Worm (Caenorhabditis elegans) whole organism, young adult: ENCODE measurements around the gene C35D10.12.
A peak's percentile ranks its signal among the peaks of the same experiment; 100 is the strongest.

Source experiments
- B0035.1 ChIP-seq: sonication (generic microtip); optimal IDR thresholded peaks from 2 replicates; lab custom pipeline; 2016; ENCODE audit warnings: missing genetic modification characterization, mild to moderate bottlenecking, missing compliant biosample characterization, missing genotype, missing genetic modification reagents
- B0261.1 ChIP-seq: sonication (generic microtip); optimal IDR thresholded peaks from 2 replicates; lab custom pipeline; 2016; ENCODE audit warnings: mild to moderate bottlenecking, missing genetic modification characterization, moderate library complexity, missing compliant biosample characterization
- F22D6.2 ChIP-seq: sonication (generic microtip); optimal IDR thresholded peaks from 2 replicates; lab custom pipeline; 2016; ENCODE audit warnings: mild to moderate bottlenecking, missing genetic modification characterization, missing compliant biosample characterization
- F33H1.4 ChIP-seq: fragments of 200-800 bp; sonication (Bioruptor generic); IDR thresholded peaks from 2 replicates; pipeline ENCODE4 v1.3.6; 2022; ENCODE audit warnings: missing genetic modification reagents, missing genetic modification characterization, missing compliant biosample characterization
- F37B4.10 ChIP-seq: fragments of 200-800 bp; sonication (Bioruptor generic); IDR thresholded peaks from 2 replicates; pipeline ENCODE4 v1.3.6; 2022; ENCODE audit warnings: missing genetic modification characterization, missing compliant biosample characterization
- F52B5.7 ChIP-seq: sonication (generic microtip); optimal IDR thresholded peaks from 2 replicates; lab custom pipeline; 2016; ENCODE audit warnings: mild to moderate bottlenecking, missing genetic modification characterization, missing compliant biosample characterization
- F55B11.4 ChIP-seq: sonication (generic microtip); optimal IDR thresholded peaks from 2 replicates; lab custom pipeline; 2016; ENCODE audit warnings: missing compliant biosample characterization, missing genetic modification characterization, borderline replicate concordance; ENCODE audit not compliant: insufficient read depth
- F57A8.1 ChIP-seq: fragments of 200-800 bp; sonication (Bioruptor generic); optimal IDR thresholded peaks from 2 replicates; lab custom pipeline; 2018; ENCODE audit warnings: mild to moderate bottlenecking, missing genetic modification characterization, moderate library complexity, missing compliant biosample characterization
- F57C9.4 ChIP-seq: sonication (generic microtip); optimal IDR thresholded peaks from 2 replicates; lab custom pipeline; 2017; ENCODE audit warnings: mild to moderate bottlenecking, missing genetic modification characterization, missing compliant biosample characterization
- T26A5.8 ChIP-seq: sonication (generic microtip); optimal IDR thresholded peaks from 2 replicates; lab custom pipeline; 2016; ENCODE audit warnings: missing genetic modification characterization, missing compliant biosample characterization
- Y53F4B.3 ChIP-seq: fragments of 200-800 bp; sonication (Bioruptor generic); IDR thresholded peaks from 2 replicates; pipeline ENCODE4 v1.3.6; 2022; ENCODE audit warnings: missing genetic modification reagents, missing genetic modification characterization, missing compliant biosample characterization
- Y56A3A.18 ChIP-seq: fragments of 200-800 bp; sonication (Bioruptor generic); IDR thresholded peaks from 2 replicates; pipeline ENCODE4 v1.3.6; 2022; ENCODE audit warnings: missing genetic modification reagents, missing genetic modification characterization, missing compliant biosample characterization
- Y79H2A.3 ChIP-seq: fragments of 200-800 bp; sonication (Bioruptor generic); conservative IDR thresholded peaks from 2 replicates; pipeline ENCODE4 v1.3.6; 2022; ENCODE audit warnings: missing genetic modification reagents, missing genetic modification characterization, missing compliant biosample characterization
- Y95B8A.8 ChIP-seq: fragments of 200-800 bp; sonication (Bioruptor generic); IDR thresholded peaks from 2 replicates; pipeline ENCODE4 v1.3.6; 2022; ENCODE audit warnings: missing genetic modification reagents, missing genetic modification characterization, missing compliant biosample characterization
- ama-1 ChIP-seq, 3 experiments: fragments of 150-350 bp in 1 of 3; sonication (generic microtip) in 2 of 3; optimal IDR thresholded peaks; 2 replicates each; lab custom pipeline; 2014 to 2018; ENCODE audit warnings: missing biosample characterization in 2 of 3, missing genetic modification characterization in 2 of 3, missing genetic modification reagents in 2 of 3
- aptf-3 ChIP-seq: fragments of 200-800 bp; sonication (Bioruptor generic); IDR thresholded peaks from 2 replicates; pipeline ENCODE4 v1.3.6; 2022; ENCODE audit warnings: missing genetic modification characterization, missing compliant biosample characterization
- atf-7 ChIP-seq: sonication (generic microtip); optimal IDR thresholded peaks from 2 replicates; lab custom pipeline; 2017; ENCODE audit warnings: mild to moderate bottlenecking, missing genetic modification characterization, missing compliant biosample characterization
- athp-1 ChIP-seq: sonication (generic microtip); optimal IDR thresholded peaks from 2 replicates; lab custom pipeline; 2017; ENCODE audit warnings: mild to moderate bottlenecking, missing genetic modification characterization, missing compliant biosample characterization
- attf-5 ChIP-seq: fragments of 200-800 bp; sonication (Bioruptor generic); optimal IDR thresholded peaks from 2 replicates; lab custom pipeline; 2018; ENCODE audit warnings: mild to moderate bottlenecking, missing genetic modification characterization, missing compliant biosample characterization
- bed-1 ChIP-seq: fragments of 200-800 bp; sonication (Bioruptor generic); IDR thresholded peaks from 2 replicates; pipeline ENCODE4 v1.3.6; 2022; ENCODE audit warnings: missing genetic modification reagents, missing genetic modification characterization, missing compliant biosample characterization
- ccch-3 ChIP-seq: fragments of 200-800 bp; sonication (Bioruptor generic); optimal IDR thresholded peaks from 2 replicates; lab custom pipeline; 2018; ENCODE audit warnings: mild to moderate bottlenecking, missing genetic modification characterization, missing compliant biosample characterization
- cebp-1 ChIP-seq, 2 experiments: fragments of 200-800 bp in 1 of 2; sonication (Bioruptor generic) in 1 of 2; sonication (generic microtip) in 1 of 2; IDR thresholded peaks in 1 of 2; optimal IDR thresholded peaks in 1 of 2; 2 replicates each; pipeline versions ENCODE4 v1.3.6 to Lab custom; 2017 to 2022; ENCODE audit warnings: missing compliant biosample characterization in 2 of 2, missing genetic modification characterization in 2 of 2, mild to moderate bottlenecking in 1 of 2, missing genetic modification reagents in 1 of 2, moderate library complexity in 1 of 2
- cebp-2 ChIP-seq: fragments of 200-800 bp; sonication (Bioruptor generic); IDR thresholded peaks from 2 replicates; pipeline ENCODE4 v1.3.6; 2022; ENCODE audit warnings: missing genetic modification characterization, missing compliant biosample characterization
- dpff-1 ChIP-seq: sonication (generic microtip); optimal IDR thresholded peaks from 2 replicates; lab custom pipeline; 2017; ENCODE audit warnings: mild to moderate bottlenecking, missing genetic modification characterization, missing compliant biosample characterization
- dpl-1 ChIP-seq: fragments of 150-350 bp; optimal IDR thresholded peaks from 2 replicates; lab custom pipeline; 2014; ENCODE audit warnings: missing biosample characterization, missing genetic modification reagents, missing genetic modification characterization
- egl-18 ChIP-seq: fragments of 200-800 bp; sonication (Bioruptor generic); IDR thresholded peaks from 2 replicates; pipeline ENCODE4 v1.3.6; 2022; ENCODE audit warnings: missing genetic modification reagents, missing genetic modification characterization, missing compliant biosample characterization
- ets-4 ChIP-seq: fragments of 200-800 bp; sonication (Bioruptor generic); optimal IDR thresholded peaks from 2 replicates; lab custom pipeline; 2018; ENCODE audit warnings: mild to moderate bottlenecking, missing genetic modification characterization, missing compliant biosample characterization
- fkh-3 ChIP-seq: sonication (generic microtip); optimal IDR thresholded peaks from 2 replicates; lab custom pipeline; 2016; ENCODE audit warnings: mild to moderate bottlenecking, missing genetic modification characterization, missing compliant biosample characterization
- hmg-1.2 ChIP-seq: fragments of 200-800 bp; sonication (Bioruptor generic); IDR thresholded peaks from 2 replicates; pipeline ENCODE4 v1.3.6; 2022; ENCODE audit warnings: missing genetic modification reagents, missing genetic modification characterization, missing compliant biosample characterization
- hrde-1 ChIP-seq: sonication (generic microtip); optimal IDR thresholded peaks from 2 replicates; lab custom pipeline; 2016; ENCODE audit warnings: missing genetic modification characterization, mild to moderate bottlenecking, missing compliant biosample characterization, moderate library complexity, missing genotype, missing genetic modification reagents, borderline replicate concordance
- lin-26 ChIP-seq: fragments of 200-800 bp; sonication (Bioruptor generic); IDR thresholded peaks from 2 replicates; pipeline ENCODE4 v1.3.6; 2022; ENCODE audit warnings: missing genetic modification reagents, missing genetic modification characterization, missing compliant biosample characterization
- lsl-1 ChIP-seq: fragments of 200-800 bp; sonication (Bioruptor generic); optimal IDR thresholded peaks from 2 replicates; lab custom pipeline; 2018; ENCODE audit warnings: mild to moderate bottlenecking, missing genetic modification characterization, moderate library complexity, missing compliant biosample characterization
- madf-10 ChIP-seq: sonication (generic microtip); optimal IDR thresholded peaks from 2 replicates; lab custom pipeline; 2016; ENCODE audit warnings: mild to moderate bottlenecking, missing genetic modification characterization, missing compliant biosample characterization
- mxl-1 ChIP-seq: sonication (generic microtip); optimal IDR thresholded peaks from 2 replicates; lab custom pipeline; 2016; ENCODE audit warnings: missing genetic modification characterization, missing compliant biosample characterization
- nfya-1 ChIP-seq: sonication (generic microtip); optimal IDR thresholded peaks from 2 replicates; lab custom pipeline; 2017; ENCODE audit warnings: antibody characterized with exemption, missing compliant biosample characterization, missing genetic modification characterization, borderline replicate concordance; ENCODE audit not compliant: insufficient read depth
- pbrm-1 ChIP-seq: fragments of 200-800 bp; sonication (Bioruptor generic); IDR thresholded peaks from 2 replicates; pipeline ENCODE4 v1.3.6; 2022; ENCODE audit warnings: missing genetic modification reagents, missing genetic modification characterization, missing compliant biosample characterization
- rcor-1 ChIP-seq: fragments of 200-800 bp; sonication (Bioruptor generic); IDR thresholded peaks from 2 replicates; pipeline ENCODE4 v1.3.6; 2022; ENCODE audit warnings: missing genetic modification reagents, missing genetic modification characterization, missing compliant biosample characterization
- repo-1 ChIP-seq: sonication (generic microtip); optimal IDR thresholded peaks from 2 replicates; lab custom pipeline; 2017; ENCODE audit warnings: mild to moderate bottlenecking, missing genetic modification characterization, missing compliant biosample characterization
- sdz-38 ChIP-seq: sonication (generic microtip); optimal IDR thresholded peaks from 2 replicates; lab custom pipeline; 2016; ENCODE audit warnings: missing genotype, missing genetic modification characterization, missing compliant biosample characterization
- snpc-4 ChIP-seq, 5 experiments: fragments of 150-350 bp in 1 of 5; sonication (generic microtip) in 4 of 5; optimal IDR thresholded peaks; 2 replicates each; lab custom pipeline; 2014 to 2018; ENCODE audit warnings: missing genetic modification characterization in 5 of 5, missing biosample characterization in 3 of 5, antibody characterized with exemption in 2 of 5, mild to moderate bottlenecking in 2 of 5, missing compliant biosample characterization in 2 of 5, missing genotype in 2 of 5, moderate library complexity in 2 of 5, missing genetic modification reagents in 1 of 5
- sptf-2 ChIP-seq: fragments of 200-800 bp; sonication (Bioruptor generic); optimal IDR thresholded peaks from 2 replicates; lab custom pipeline; 2018; ENCODE audit warnings: mild to moderate bottlenecking, missing genetic modification characterization, missing compliant biosample characterization
- unc-130 ChIP-seq: sonication (generic microtip); optimal IDR thresholded peaks from 2 replicates; lab custom pipeline; 2016; ENCODE audit warnings: missing genetic modification reagents, missing genetic modification characterization, missing compliant biosample characterization
- unc-62 ChIP-seq: fragments of 150-350 bp; optimal IDR thresholded peaks from 2 replicates; lab custom pipeline; 2014; ENCODE audit warnings: missing biosample characterization, missing genetic modification reagents, missing genetic modification characterization
- xnd-1 ChIP-seq: sonication (generic microtip); optimal IDR thresholded peaks from 2 replicates; lab custom pipeline; 2016; ENCODE audit warnings: missing genotype, missing genetic modification reagents, missing genetic modification characterization, missing compliant biosample characterization
- ztf-22 ChIP-seq: fragments of 200-800 bp; sonication (Bioruptor generic); optimal IDR thresholded peaks from 2 replicates; lab custom pipeline; 2018; ENCODE audit warnings: mild to moderate bottlenecking, missing genetic modification characterization, moderate library complexity, missing compliant biosample characterization
- ztf-26 ChIP-seq: sonication (generic microtip); optimal IDR thresholded peaks from 2 replicates; lab custom pipeline; 2017; ENCODE audit warnings: missing genetic modification characterization, missing compliant biosample characterization
- ztf-6 ChIP-seq: fragments of 200-800 bp; sonication (Bioruptor generic); IDR thresholded peaks from 2 replicates; pipeline ENCODE4 v1.3.6; 2022; ENCODE audit warnings: missing genetic modification reagents, missing genetic modification characterization, missing compliant biosample characterization

The C35D10.12 gene

ce11 chrIII:4899728-4900127 lies 25.2 kb upstream of the C35D10.12 start (continued):
- TF ChIP-seq F57A8.1 (GFP tag; lab: Kevin White, UChicago) (peak; percentile 22), snpc-4 (GFP tag; optimal IDR thresholded peaks at IDR 0.05; lab: Kevin White, UChicago) (peak; percentile 69), snpc-4 (tag; optimal IDR thresholded peaks at IDR 0.05; lab: Kevin White, UChicago) (peak; percentile 77 to 91 (median 82)), F37B4.10 (GFP tag; lab: Robert Waterston, UW) (peak; percentile 94), Y95B8A.8 (peak; percentile 96), ztf-6 (peak; percentile 96), nfya-1 (tag; lab: Kevin White, UChicago) (no peak), unc-62 (peak; percentile 77), hrde-1 (no peak), F22D6.2 (tag; lab: Kevin White, UChicago) (peak; percentile 93), ztf-26 (tag; lab: Kevin White, UChicago) (peak; percentile 99), B0261.1 (tag; lab: Kevin White, UChicago) (peak; percentile 37), unc-130 (GFP tag; lab: Kevin White, UChicago) (peak; percentile 9), lin-26 (peak; percentile 92), B0035.1 (peak; percentile 93), repo-1 (tag; lab: Kevin White, UChicago) (peak; percentile 97), sptf-2 (peak; percentile 58), aptf-3 (GFP tag; lab: Robert Waterston, UW) (no peak), madf-10 (peak; percentile 95), cebp-1 (GFP tag; IDR thresholded peaks at IDR 0.05; lab: Robert Waterston, UW) (peak; percentile 87), cebp-1 (tag; optimal IDR thresholded peaks at IDR 0.05; lab: Kevin White, UChicago) (peak; percentile 98), dpff-1 (peak; percentile 7), T26A5.8 (tag; lab: Kevin White, UChicago) (no peak), mxl-1 (tag; lab: Kevin White, UChicago) (peak; percentile 58), Y53F4B.3 (no peak), Y79H2A.3 (GFP tag; lab: Robert Waterston, UW) (peak; percentile 76), xnd-1 (no peak), athp-1 (peak; percentile 96), ztf-22 (GFP tag; lab: Kevin White, UChicago) (peak; percentile 99), F57C9.4 (tag; lab: Kevin White, UChicago) (peak; percentile 58), atf-7 (tag; lab: Kevin White, UChicago) (peak; percentile 100), dpl-1 (GFP tag; lab: Kevin White, UChicago) (peak; percentile 32), cebp-2 (GFP tag; lab: Robert Waterston, UW) (no peak), fkh-3 (tag; lab: Kevin White, UChicago) (no peak), F33H1.4 (GFP tag; lab: Robert Waterston, UW) (peak; percentile 78), hmg-1.2 (GFP tag; lab: Robert Waterston, UW) (peak; percentile 95), ama-1 (optimal IDR thresholded peaks at IDR 0.05; lab: Kevin White, UChicago) (no peak), ama-1 (GFP tag; optimal IDR thresholded peaks at IDR 0.05; lab: Kevin White, UChicago) (no peak), egl-18 (GFP tag; lab: Robert Waterston, UW) (peak; percentile 94), rcor-1 (GFP tag; lab: Robert Waterston, UW) (peak; percentile 96), sdz-38 (tag; lab: Kevin White, UChicago) (no peak), attf-5 (GFP tag; lab: Kevin White, UChicago) (peak; percentile 99), lsl-1 (peak; percentile 49), ccch-3 (no peak), F52B5.7 (tag; lab: Kevin White, UChicago) (peak; percentile 95), pbrm-1 (GFP tag; lab: Robert Waterston, UW) (peak; percentile 97), ets-4 (peak; percentile 99), bed-1 (GFP tag; lab: Robert Waterston, UW) (peak; percentile 86; the same call in 1 of the 2 replicates), Y56A3A.18 (GFP tag; lab: Robert Waterston, UW) (peak; percentile 88), F55B11.4 (no peak)
